Fruit fly (Drosophila melanogaster) whole organism, embryonic: ENCODE measurements around the gene CG33643.

Experiments
- Atf-2 ChIP-seq: fragments of 200-800 bp; sonication (Bioruptor generic); optimal IDR thresholded peaks from 2 replicates; lab custom pipeline; 2016; ENCODE audit warnings: missing biosample characterization, missing genetic modification characterization
- BEAF-32 ChIP-seq: fragments of 200-800 bp; sonication (Bioruptor generic); optimal IDR thresholded peaks from 3 replicates; lab custom pipeline; 2017; ENCODE audit warnings: missing biosample characterization, missing genetic modification characterization, mild to moderate bottlenecking, moderate library complexity, missing genetic modification reagents
- CG10267 ChIP-seq: fragments of 200-800 bp; sonication (Bioruptor generic); optimal IDR thresholded peaks from 2 replicates; lab custom pipeline; 2018; ENCODE audit warnings: missing biosample characterization, mild to moderate bottlenecking, missing genetic modification characterization, moderate library complexity
- CG10431 ChIP-seq: fragments of 200-800 bp; sonication (Bioruptor generic); optimal IDR thresholded peaks from 3 replicates; lab custom pipeline; 2018; ENCODE audit warnings: missing biosample characterization, mild to moderate bottlenecking, missing genetic modification characterization
- CG10979 ChIP-seq: fragments of 200-800 bp; sonication (Bioruptor generic); optimal IDR thresholded peaks from 2 replicates; lab custom pipeline; 2018; ENCODE audit warnings: missing biosample characterization, mild to moderate bottlenecking, missing genetic modification characterization, moderate library complexity
- CG11085 ChIP-seq: fragments of 200-800 bp; sonication (Bioruptor generic); IDR thresholded peaks from 2 replicates; pipeline ENCODE4 v1.3.6; 2022; ENCODE audit warnings: missing biosample characterization, missing genetic modification characterization
- CG15011 ChIP-seq: fragments of 200-800 bp; sonication (Bioruptor generic); optimal IDR thresholded peaks from 3 replicates; lab custom pipeline; 2018; ENCODE audit warnings: missing biosample characterization, mild to moderate bottlenecking, missing genetic modification characterization
- CG17328 ChIP-seq: fragments of 200-800 bp; sonication (Bioruptor generic); IDR thresholded peaks from 2 replicates; pipeline ENCODE4 v1.3.6; 2022; ENCODE audit warnings: missing biosample characterization, missing genetic modification characterization
- CG3407 ChIP-seq: fragments of 200-800 bp; sonication (Bioruptor generic); optimal IDR thresholded peaks from 2 replicates; lab custom pipeline; 2018; ENCODE audit warnings: missing biosample characterization, mild to moderate bottlenecking, missing genetic modification characterization
- CG3838 ChIP-seq: fragments of 200-800 bp; sonication (Bioruptor generic); optimal IDR thresholded peaks from 3 replicates; lab custom pipeline; 2016; ENCODE audit warnings: missing biosample characterization, missing genetic modification characterization
- CG43689 ChIP-seq: fragments of 200-800 bp; sonication (Bioruptor generic); IDR thresholded peaks from 2 replicates; pipeline ENCODE4 v1.3.6; 2022; ENCODE audit warnings: missing biosample characterization, missing genetic modification characterization
- CG4404 ChIP-seq: fragments of 200-800 bp; sonication (Bioruptor generic); IDR thresholded peaks from 2 replicates; pipeline ENCODE4 v1.3.6; 2022; ENCODE audit warnings: missing biosample characterization, missing genetic modification characterization
- CG4617 ChIP-seq: fragments of 200-800 bp; sonication (Bioruptor generic); optimal IDR thresholded peaks from 3 replicates; lab custom pipeline; 2016; ENCODE audit warnings: missing biosample characterization, missing genetic modification characterization, borderline replicate concordance
- CG6813 ChIP-seq: fragments of 200-800 bp; sonication (Bioruptor generic); optimal IDR thresholded peaks from 2 replicates; lab custom pipeline; 2017; ENCODE audit warnings: missing biosample characterization, missing genetic modification characterization, mild to moderate bottlenecking, moderate library complexity, missing genetic modification reagents
- CG7271 ChIP-seq: fragments of 200-800 bp; sonication (Bioruptor generic); optimal IDR thresholded peaks from 2 replicates; lab custom pipeline; 2018; ENCODE audit warnings: missing biosample characterization, mild to moderate bottlenecking, missing genetic modification characterization, moderate library complexity
- CG7372 ChIP-seq: fragments of 200-800 bp; sonication (Bioruptor generic); IDR thresholded peaks from 2 replicates; pipeline ENCODE4 v1.3.6; 2022; ENCODE audit warnings: missing biosample characterization, missing genetic modification characterization
- CG7839 ChIP-seq: fragments of 200-800 bp; sonication (Bioruptor generic); optimal IDR thresholded peaks from 3 replicates; lab custom pipeline; 2018; ENCODE audit warnings: missing biosample characterization, mild to moderate bottlenecking, missing genetic modification characterization, moderate library complexity
- CG7928 ChIP-seq: fragments of 200-800 bp; sonication (Bioruptor generic); optimal IDR thresholded peaks from 2 replicates; lab custom pipeline; 2017; ENCODE audit warnings: missing biosample characterization, mild to moderate bottlenecking, missing genetic modification characterization
- CG8478 ChIP-seq: fragments of >200 bp; optimal IDR thresholded peaks from 2 replicates; lab custom pipeline; 2018
- CTCF ChIP-seq: fragments of 200-800 bp; sonication (Bioruptor generic); optimal IDR thresholded peaks from 2 replicates; lab custom pipeline; 2017; ENCODE audit warnings: missing biosample characterization, mild to moderate bottlenecking, missing genetic modification characterization, moderate library complexity
- Camta ChIP-seq: fragments of 200-800 bp; sonication (Bioruptor generic); optimal IDR thresholded peaks from 2 replicates; lab custom pipeline; 2016; ENCODE audit warnings: missing biosample characterization, missing genetic modification characterization
- D19B ChIP-seq: fragments of 200-800 bp; sonication (Bioruptor generic); optimal IDR thresholded peaks from 2 replicates; lab custom pipeline; 2017; ENCODE audit warnings: missing biosample characterization, mild to moderate bottlenecking, missing genetic modification characterization
- Ets65A ChIP-seq: fragments of 200-800 bp; sonication (Bioruptor generic); peaks from one replicate; lab custom pipeline; 2016; ENCODE audit warnings: missing biosample characterization, missing genetic modification characterization
- HLH4C ChIP-seq: fragments of 200-800 bp; sonication (Bioruptor generic); IDR thresholded peaks from 3 replicates; pipeline ENCODE4 v1.3.6; 2022; ENCODE audit warnings: missing biosample characterization, missing genetic modification characterization; ENCODE audit not compliant: partially characterized antibody
- HLHmδ ChIP-seq: fragments of 200-800 bp; sonication (Bioruptor generic); optimal IDR thresholded peaks from 2 replicates; lab custom pipeline; 2018; ENCODE audit warnings: missing biosample characterization, mild to moderate bottlenecking, missing genetic modification characterization, moderate library complexity
- Lim3 ChIP-seq: fragments of 200-800 bp; sonication (Bioruptor generic); IDR thresholded peaks from 2 replicates; pipeline ENCODE4 v1.3.6; 2022; ENCODE audit warnings: missing biosample characterization, missing genetic modification characterization
- Opbp ChIP-seq: fragments of 200-800 bp; sonication (Bioruptor generic); IDR thresholded peaks from 3 replicates; pipeline ENCODE4 v1.3.6; 2022; ENCODE audit warnings: missing biosample characterization, missing genetic modification characterization; ENCODE audit not compliant: partially characterized antibody
- bbx ChIP-seq: fragments of 200-800 bp; sonication (Bioruptor generic); IDR thresholded peaks from 2 replicates; pipeline ENCODE4 v1.3.6; 2022; ENCODE audit warnings: missing biosample characterization, missing genetic modification characterization; ENCODE audit not compliant: partially characterized antibody
- crol ChIP-seq: fragments of 200-800 bp; sonication (Bioruptor generic); IDR thresholded peaks from 2 replicates; pipeline ENCODE4 v1.3.6; 2022; ENCODE audit warnings: missing biosample characterization, missing genetic modification characterization
- hkb ChIP-seq, 2 experiments: fragments of 200-800 bp in 1 of 2; fragments of >200 bp in 1 of 2; sonication (Bioruptor generic) in 1 of 2; IDR thresholded peaks in 1 of 2; optimal IDR thresholded peaks in 1 of 2; 2 replicates each; pipeline versions ENCODE4 v1.3.6 to Lab custom; 2017 to 2022; ENCODE audit warnings: missing biosample characterization in 1 of 2, missing genetic modification characterization in 1 of 2
- jigr1 ChIP-seq: fragments of 200-800 bp; sonication (Bioruptor generic); IDR thresholded peaks from 3 replicates; pipeline ENCODE4 v1.3.6; 2022; ENCODE audit warnings: missing biosample characterization, missing genetic modification characterization
- ken ChIP-seq: fragments of 200-800 bp; sonication (Bioruptor generic); IDR thresholded peaks from 3 replicates; pipeline ENCODE4 v1.3.6; 2022; ENCODE audit warnings: missing biosample characterization, missing genetic modification characterization
- knrl ChIP-seq: fragments of 200-800 bp; sonication (Bioruptor generic); IDR thresholded peaks from 3 replicates; pipeline ENCODE4 v1.3.6; 2022; ENCODE audit warnings: missing biosample characterization, missing genetic modification characterization; ENCODE audit not compliant: partially characterized antibody
- repo ChIP-seq: fragments of 200-800 bp; sonication (Bioruptor generic); optimal IDR thresholded peaks from 2 replicates; lab custom pipeline; 2016; ENCODE audit warnings: missing biosample characterization, missing genetic modification characterization
- sc ChIP-seq, 3 experiments: fragments of >200 bp in 2 of 3; fragments of 200-800 bp in 1 of 3; sonication (Bioruptor generic) in 1 of 3; optimal IDR thresholded peaks; 2 replicates in 2 of 3; 3 replicates in 1 of 3; lab custom pipeline; 2017; ENCODE audit warnings: mild to moderate bottlenecking in 1 of 3, missing biosample characterization in 1 of 3, missing genetic modification characterization in 1 of 3, missing genetic modification reagents in 1 of 3
- slbo ChIP-seq: fragments of 200-800 bp; sonication (Bioruptor generic); IDR thresholded peaks from 2 replicates; pipeline ENCODE4 v1.3.6; 2022; ENCODE audit warnings: missing biosample characterization, missing genetic modification characterization
- sug ChIP-seq: fragments of 200-800 bp; optimal IDR thresholded peaks from 2 replicates; lab custom pipeline; 2019; ENCODE audit warnings: missing biosample characterization, mild to moderate bottlenecking, missing genetic modification characterization, moderate library complexity

The CG33643 gene

dm6 chr2L:13531785-13532184, 911 bp downstream of the CG33643 start, which contains the start of gene CG33644 (continued):
- no peak for TF ChIP-seq crol (GFP tag; lab: Robert Waterston, UW)

- TF ChIP-seq slbo (GFP tag; lab: Robert Waterston, UW): no peak
- no peak for TF ChIP-seq CG10979 (tag; lab: Kevin White, UChicago)
- TF ChIP-seq CG7271 (tag; lab: Kevin White, UChicago): no peak
- no peak for TF ChIP-seq CG7928 (GFP tag; lab: Kevin White, UChicago)
- TF ChIP-seq repo (GFP tag; lab: Kevin White, UChicago): no peak
- no peak for TF ChIP-seq sc (optimal IDR thresholded peaks at IDR 0.05; lab: Kevin White, UChicago)
- TF ChIP-seq sc (GFP tag; optimal IDR thresholded peaks at IDR 0.05; lab: Kevin White, UChicago): no peak
- no peak for TF ChIP-seq BEAF-32 (GFP tag; lab: Kevin White, UChicago)
- no peak for TF ChIP-seq CG3838
- TF ChIP-seq knrl: no peak
- no peak for TF ChIP-seq CG15011 (GFP tag; lab: Kevin White, UChicago)
- TF ChIP-seq CG4404 (GFP tag; lab: Robert Waterston, UW): no peak
- TF ChIP-seq Camta (GFP tag; lab: Kevin White, UChicago): no peak
- TF ChIP-seq CG4617 (GFP tag; lab: Kevin White, UChicago): no peak
- TF ChIP-seq Atf-2 (GFP tag; lab: Kevin White, UChicago): no peak
- no peak for TF ChIP-seq bbx (GFP tag; lab: Robert Waterston, UW)
- no peak for TF ChIP-seq CG17328 (GFP tag; lab: Robert Waterston, UW)
- no peak for TF ChIP-seq CG11085 (GFP tag; lab: Robert Waterston, UW)
- no peak for TF ChIP-seq ken (GFP tag; lab: Robert Waterston, UW)
- TF ChIP-seq, all 482 proteins: peak for 0
Measured at dm6 chr2L:13532524-13532923, 1.6 kb downstream of the CG33643 start, which contains the start of gene CG33645. Gene CG33645 (plus strand): TSS chr2L:13532824.

dm6 chr2L:13535678-13536077, 4.8 kb downstream of the CG33643 start, which contains the start of gene CG15638:
Gene CG15638 (minus strand): TSS chr2L:13535778.
- TF ChIP-seq D19B (GFP tag; lab: Kevin White, UChicago): no peak

- TF ChIP-seq CG3407 (GFP tag; lab: Kevin White, UChicago) (no peak), CG7839 (tag; lab: Kevin White, UChicago) (no peak), CTCF (GFP tag; lab: Kevin White, UChicago) (peak; percentile 79), CG10979 (tag; lab: Kevin White, UChicago) (peak; percentile 56)
Measured at dm6 chr2L:13540704-13541103, 9.8 kb downstream of the CG33643 start, which contains the start of gene CG16852. Gene CG16852 (plus strand): TSS chr2L:13540751.

- no peak for TF ChIP-seq CG6813 (GFP tag; lab: Kevin White, UChicago)
- TF ChIP-seq HLHmδ (GFP tag; lab: Kevin White, UChicago): no peak
- TF ChIP-seq Lim3: no peak
- TF ChIP-seq Ets65A: no peak
- no peak for TF ChIP-seq Opbp (GFP tag; lab: Robert Waterston, UW)
- no peak for TF ChIP-seq hkb (optimal IDR thresholded peaks at IDR 0.05; lab: Kevin White, UChicago)
- no peak for TF ChIP-seq hkb (GFP tag; IDR thresholded peaks at IDR 0.05; lab: Robert Waterston, UW)
- no peak for TF ChIP-seq CG7372 (GFP tag; lab: Robert Waterston, UW)
- TF ChIP-seq CG43689 (GFP tag; lab: Robert Waterston, UW): no peak
- no peak for TF ChIP-seq CG10431 (GFP tag; lab: Kevin White, UChicago)
- TF ChIP-seq CG10267 (tag; lab: Kevin White, UChicago): no peak
- TF ChIP-seq CG8478 (lab: Kevin White, UChicago): no peak
- no peak for TF ChIP-seq sug
- TF ChIP-seq jigr1 (GFP tag; lab: Robert Waterston, UW): no peak
- no peak for TF ChIP-seq HLH4C (GFP tag; lab: Robert Waterston, UW)
- TF ChIP-seq, all 482 proteins: peak for 0
Measured at dm6 chr2L:13541968-13542367, 11.1 kb downstream of the CG33643 start, which contains the start of gene CG16853. Gene CG16853 (plus strand): TSS chr2L:13542268.
